Worm (Caenorhabditis elegans) whole organism, young adult: ENCODE results near the gene C15H9.4.

Source experiments
- B0035.1 ChIP-seq: sonication (generic microtip); optimal IDR thresholded peaks from 2 replicates; lab custom pipeline; 2016; ENCODE audit warnings: missing genetic modification characterization, mild to moderate bottlenecking, missing compliant biosample characterization, missing genotype, missing genetic modification reagents
- B0261.1 ChIP-seq: sonication (generic microtip); optimal IDR thresholded peaks from 2 replicates; lab custom pipeline; 2016; ENCODE audit warnings: mild to moderate bottlenecking, missing genetic modification characterization, moderate library complexity, missing compliant biosample characterization
- C17E4.6 ChIP-seq: fragments of 200-800 bp; sonication (Bioruptor generic); IDR thresholded peaks from 2 replicates; pipeline ENCODE4 v1.3.6; 2022; ENCODE audit warnings: missing genetic modification reagents, missing genetic modification characterization, missing compliant biosample characterization
- F22D6.2 ChIP-seq: sonication (generic microtip); optimal IDR thresholded peaks from 2 replicates; lab custom pipeline; 2016; ENCODE audit warnings: mild to moderate bottlenecking, missing genetic modification characterization, missing compliant biosample characterization
- F49E8.2 ChIP-seq: sonication (generic microtip); optimal IDR thresholded peaks from 3 replicates; lab custom pipeline; 2017; ENCODE audit warnings: missing genetic modification characterization, mild to moderate bottlenecking, missing compliant biosample characterization, antibody characterized with exemption, moderate library complexity; ENCODE audit not compliant: insufficient read depth
- K12H6.12 ChIP-seq: fragments of 200-800 bp; sonication (Bioruptor generic); optimal IDR thresholded peaks from 2 replicates; lab custom pipeline; 2018; ENCODE audit warnings: mild to moderate bottlenecking, missing genetic modification characterization, missing compliant biosample characterization
- Y53G8AR.9 ChIP-seq: fragments of 200-800 bp; sonication (Bioruptor generic); conservative IDR thresholded peaks from 2 replicates; pipeline ENCODE4 v1.3.6; 2022; ENCODE audit warnings: missing genetic modification reagents, missing genetic modification characterization, missing compliant biosample characterization
- Y56A3A.18 ChIP-seq: fragments of 200-800 bp; sonication (Bioruptor generic); IDR thresholded peaks from 2 replicates; pipeline ENCODE4 v1.3.6; 2022; ENCODE audit warnings: missing genetic modification reagents, missing genetic modification characterization, missing compliant biosample characterization
- Y67H2A.10 ChIP-seq: fragments of 200-800 bp; sonication (Bioruptor generic); conservative IDR thresholded peaks from 2 replicates; pipeline ENCODE4 v1.3.6; 2022; ENCODE audit warnings: missing genetic modification reagents, missing genetic modification characterization, missing compliant biosample characterization
- akir-1 ChIP-seq: fragments of 200-800 bp; sonication (Bioruptor generic); optimal IDR thresholded peaks from 2 replicates; lab custom pipeline; 2018; ENCODE audit warnings: mild to moderate bottlenecking, missing genetic modification characterization, moderate library complexity, missing compliant biosample characterization
- athp-1 ChIP-seq: sonication (generic microtip); optimal IDR thresholded peaks from 2 replicates; lab custom pipeline; 2017; ENCODE audit warnings: mild to moderate bottlenecking, missing genetic modification characterization, missing compliant biosample characterization
- attf-6 ChIP-seq: fragments of 200-800 bp; sonication (Bioruptor generic); IDR thresholded peaks from 2 replicates; pipeline ENCODE4 v1.3.6; 2022; ENCODE audit warnings: missing genetic modification reagents, missing genetic modification characterization, missing compliant biosample characterization
- bed-1 ChIP-seq: fragments of 200-800 bp; sonication (Bioruptor generic); IDR thresholded peaks from 2 replicates; pipeline ENCODE4 v1.3.6; 2022; ENCODE audit warnings: missing genetic modification reagents, missing genetic modification characterization, missing compliant biosample characterization
- ccch-3 ChIP-seq: fragments of 200-800 bp; sonication (Bioruptor generic); optimal IDR thresholded peaks from 2 replicates; lab custom pipeline; 2018; ENCODE audit warnings: mild to moderate bottlenecking, missing genetic modification characterization, missing compliant biosample characterization
- cebp-2 ChIP-seq: fragments of 200-800 bp; sonication (Bioruptor generic); IDR thresholded peaks from 2 replicates; pipeline ENCODE4 v1.3.6; 2022; ENCODE audit warnings: missing genetic modification characterization, missing compliant biosample characterization
- ceh-100 ChIP-seq: fragments of 200-800 bp; sonication (Bioruptor generic); IDR thresholded peaks from 2 replicates; pipeline ENCODE4 v1.3.6; 2022; ENCODE audit warnings: missing genetic modification reagents, missing genetic modification characterization, missing compliant biosample characterization
- ceh-40 ChIP-seq: fragments of 200-800 bp; sonication (Bioruptor generic); IDR thresholded peaks from 2 replicates; pipeline ENCODE4 v1.3.6; 2022; ENCODE audit warnings: missing genetic modification characterization, missing compliant biosample characterization
- ceh-79 ChIP-seq: sonication (generic microtip); optimal IDR thresholded peaks from 2 replicates; lab custom pipeline; 2017; ENCODE audit warnings: mild to moderate bottlenecking, missing genetic modification characterization, missing compliant biosample characterization
- dox-1 ChIP-seq: fragments of 200-800 bp; sonication (Bioruptor generic); IDR thresholded peaks from 2 replicates; pipeline ENCODE4 v1.3.6; 2022; ENCODE audit warnings: missing genetic modification reagents, missing genetic modification characterization, missing compliant biosample characterization
- dpff-1 ChIP-seq: sonication (generic microtip); optimal IDR thresholded peaks from 2 replicates; lab custom pipeline; 2017; ENCODE audit warnings: mild to moderate bottlenecking, missing genetic modification characterization, missing compliant biosample characterization
- efl-1 ChIP-seq: fragments of 150-350 bp; optimal IDR thresholded peaks from 2 replicates; lab custom pipeline; 2014; ENCODE audit warnings: missing biosample characterization, missing genetic modification reagents, missing genetic modification characterization
- egl-18 ChIP-seq: fragments of 200-800 bp; sonication (Bioruptor generic); IDR thresholded peaks from 2 replicates; pipeline ENCODE4 v1.3.6; 2022; ENCODE audit warnings: missing genetic modification reagents, missing genetic modification characterization, missing compliant biosample characterization
- egrh-3 ChIP-seq: fragments of 200-800 bp; sonication (Bioruptor generic); IDR thresholded peaks from 2 replicates; pipeline ENCODE4 v1.3.6; 2022; ENCODE audit warnings: missing genetic modification reagents, missing genetic modification characterization, missing compliant biosample characterization
- fkh-3 ChIP-seq: sonication (generic microtip); optimal IDR thresholded peaks from 2 replicates; lab custom pipeline; 2016; ENCODE audit warnings: mild to moderate bottlenecking, missing genetic modification characterization, missing compliant biosample characterization
- gei-17 ChIP-seq: fragments of 200-800 bp; sonication (Bioruptor generic); optimal IDR thresholded peaks from 2 replicates; lab custom pipeline; 2018; ENCODE audit warnings: mild to moderate bottlenecking, missing genetic modification characterization, missing compliant biosample characterization
- hlh-12 ChIP-seq: sonication (generic microtip); optimal IDR thresholded peaks from 2 replicates; lab custom pipeline; 2016; ENCODE audit warnings: missing genetic modification characterization, missing compliant biosample characterization
- hlh-26 ChIP-seq: fragments of 200-800 bp; sonication (Bioruptor generic); conservative IDR thresholded peaks from 2 replicates; pipeline ENCODE4 v1.3.6; 2022; ENCODE audit warnings: missing genetic modification reagents, missing genetic modification characterization, missing compliant biosample characterization
- hmg-1.2 ChIP-seq: fragments of 200-800 bp; sonication (Bioruptor generic); IDR thresholded peaks from 2 replicates; pipeline ENCODE4 v1.3.6; 2022; ENCODE audit warnings: missing genetic modification reagents, missing genetic modification characterization, missing compliant biosample characterization
- hmg-20 ChIP-seq: fragments of 200-800 bp; sonication (Bioruptor generic); IDR thresholded peaks from 2 replicates; pipeline ENCODE4 v1.3.6; 2022; ENCODE audit warnings: missing genetic modification reagents, missing genetic modification characterization, missing compliant biosample characterization
- hrde-1 ChIP-seq: sonication (generic microtip); optimal IDR thresholded peaks from 2 replicates; lab custom pipeline; 2016; ENCODE audit warnings: missing genetic modification characterization, mild to moderate bottlenecking, missing compliant biosample characterization, moderate library complexity, missing genotype, missing genetic modification reagents, borderline replicate concordance
- let-526 ChIP-seq: fragments of 200-800 bp; sonication (Bioruptor generic); IDR thresholded peaks from 2 replicates; pipeline ENCODE4 v1.3.6; 2022; ENCODE audit warnings: missing genetic modification reagents, missing genetic modification characterization, missing compliant biosample characterization
- lin-40 ChIP-seq: sonication (generic microtip); optimal IDR thresholded peaks from 2 replicates; lab custom pipeline; 2016; ENCODE audit warnings: missing genetic modification characterization, mild to moderate bottlenecking, missing compliant biosample characterization, missing genotype, missing genetic modification reagents
- lin-54 ChIP-seq: fragments of 200-800 bp; sonication (Bioruptor generic); optimal IDR thresholded peaks from 2 replicates; lab custom pipeline; 2018; ENCODE audit warnings: mild to moderate bottlenecking, missing genetic modification characterization, missing compliant biosample characterization
- lir-1 ChIP-seq: fragments of 200-800 bp; sonication (Bioruptor generic); conservative IDR thresholded peaks from 2 replicates; pipeline ENCODE4 v1.3.6; 2022; ENCODE audit warnings: missing genetic modification reagents, missing genetic modification characterization, missing compliant biosample characterization
- lsy-27 ChIP-seq: sonication (generic microtip); optimal IDR thresholded peaks from 2 replicates; lab custom pipeline; 2017; ENCODE audit warnings: missing genetic modification characterization, mild to moderate bottlenecking, missing compliant biosample characterization, antibody characterized with exemption, missing genotype, borderline replicate concordance; ENCODE audit not compliant: insufficient read depth
- madf-6 ChIP-seq: fragments of 200-800 bp; sonication (Bioruptor generic); IDR thresholded peaks from 2 replicates; pipeline ENCODE4 v1.3.6; 2022; ENCODE audit warnings: missing genetic modification reagents, missing genetic modification characterization, missing compliant biosample characterization
- nfya-1 ChIP-seq: sonication (generic microtip); optimal IDR thresholded peaks from 2 replicates; lab custom pipeline; 2017; ENCODE audit warnings: antibody characterized with exemption, missing compliant biosample characterization, missing genetic modification characterization, borderline replicate concordance; ENCODE audit not compliant: insufficient read depth
- nhr-27 ChIP-seq: fragments of 200-800 bp; sonication (Bioruptor generic); optimal IDR thresholded peaks from 2 replicates; lab custom pipeline; 2018; ENCODE audit warnings: mild to moderate bottlenecking, missing genetic modification characterization, moderate library complexity, missing compliant biosample characterization
- nhr-90 ChIP-seq: sonication (generic microtip); optimal IDR thresholded peaks from 2 replicates; lab custom pipeline; 2016; ENCODE audit warnings: missing genotype, mild to moderate bottlenecking, missing genetic modification characterization, missing compliant biosample characterization
- pha-4 ChIP-seq: fragments of 150-350 bp; sonication (generic microtip); optimal IDR thresholded peaks from 2 replicates; lab custom pipeline; 2014; ENCODE audit warnings: missing biosample characterization, missing genetic modification reagents, missing genetic modification characterization
- rec-8 ChIP-seq, 2 experiments: sonication (generic microtip); optimal IDR thresholded peaks; 2 replicates each; lab custom pipeline; 2016; ENCODE audit warnings: mild to moderate bottlenecking in 2 of 2, missing genetic modification characterization in 2 of 2, missing genetic modification reagents in 2 of 2, missing genotype in 2 of 2, missing biosample characterization in 1 of 2, missing compliant biosample characterization in 1 of 2, moderate library complexity in 1 of 2
- sptf-2 ChIP-seq: fragments of 200-800 bp; sonication (Bioruptor generic); optimal IDR thresholded peaks from 2 replicates; lab custom pipeline; 2018; ENCODE audit warnings: mild to moderate bottlenecking, missing genetic modification characterization, missing compliant biosample characterization
- tbp1 ChIP-seq: fragments of 200-800 bp; sonication (Bioruptor generic); optimal IDR thresholded peaks from 2 replicates; lab custom pipeline; 2018; ENCODE audit warnings: mild to moderate bottlenecking, missing genetic modification characterization, missing compliant biosample characterization
- zfh-2 ChIP-seq: fragments of 200-800 bp; sonication (Bioruptor generic); conservative IDR thresholded peaks from 2 replicates; pipeline ENCODE4 v1.3.6; 2022; ENCODE audit warnings: missing genetic modification reagents, missing genetic modification characterization, missing compliant biosample characterization
- ztf-26 ChIP-seq: sonication (generic microtip); optimal IDR thresholded peaks from 2 replicates; lab custom pipeline; 2017; ENCODE audit warnings: missing genetic modification characterization, missing compliant biosample characterization
- ztf-28 ChIP-seq: fragments of 200-800 bp; sonication (Bioruptor generic); IDR thresholded peaks from 2 replicates; pipeline ENCODE4 v1.3.6; 2022; ENCODE audit warnings: missing genetic modification reagents, missing genetic modification characterization, missing compliant biosample characterization
- ztf-3 ChIP-seq: fragments of 200-800 bp; sonication (Bioruptor generic); optimal IDR thresholded peaks from 2 replicates; lab custom pipeline; 2018; ENCODE audit warnings: mild to moderate bottlenecking, missing genetic modification characterization, missing compliant biosample characterization
- ztf-6 ChIP-seq: fragments of 200-800 bp; sonication (Bioruptor generic); IDR thresholded peaks from 2 replicates; pipeline ENCODE4 v1.3.6; 2022; ENCODE audit warnings: missing genetic modification reagents, missing genetic modification characterization, missing compliant biosample characterization

Gene C15H9.4

DNA sequence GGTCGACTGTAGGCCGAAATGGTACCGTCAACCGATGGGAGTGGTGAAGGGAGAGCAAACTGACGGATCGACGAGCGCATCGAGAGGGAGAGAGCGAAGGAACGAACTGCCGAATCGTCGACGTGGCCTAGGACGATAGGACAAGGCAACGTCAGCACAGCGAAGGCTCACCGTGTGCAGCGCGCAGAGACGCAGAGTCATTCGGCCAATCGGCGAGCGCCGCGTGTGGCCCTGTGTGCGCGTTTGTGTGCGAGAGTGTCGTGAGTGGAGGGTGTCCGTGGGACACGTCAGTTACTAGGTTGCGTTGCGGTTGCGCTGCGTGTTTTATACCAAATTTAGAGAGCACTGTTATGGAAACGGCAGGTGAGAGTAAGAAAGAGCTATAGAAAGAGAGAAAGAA is 5.5 kb upstream of the C15H9.4 start, which contains the start of gene hsp-3 (continued):
- TF ChIP-seq nfya-1 (tag; lab: Kevin White, UChicago) (no peak), ceh-79 (tag; lab: Kevin White, UChicago) (peak; percentile 5), hmg-20 (GFP tag; lab: Robert Waterston, UW) (no peak), lir-1 (GFP tag; lab: Robert Waterston, UW) (peak; percentile 95), let-526 (GFP tag; lab: Robert Waterston, UW) (peak; percentile 92), B0261.1 (tag; lab: Kevin White, UChicago) (peak; percentile 33), lsy-27 (no peak), hlh-26 (GFP tag; lab: Robert Waterston, UW) (no peak), hrde-1 (tag; lab: Kevin White, UChicago) (peak; percentile 1), lin-54 (GFP tag; lab: Kevin White, UChicago) (peak; percentile 83), Y67H2A.10 (GFP tag; lab: Robert Waterston, UW) (peak; percentile 94), ztf-6 (GFP tag; lab: Robert Waterston, UW) (peak; percentile 85), egrh-3 (GFP tag; lab: Robert Waterston, UW) (peak; percentile 94), bed-1 (no peak), madf-6 (GFP tag; lab: Robert Waterston, UW) (no peak), hmg-1.2 (GFP tag; lab: Robert Waterston, UW) (peak; percentile 95), ztf-3 (GFP tag; lab: Kevin White, UChicago) (peak; percentile 85), hlh-12 (tag; lab: Kevin White, UChicago) (no peak), nhr-90 (tag; lab: Kevin White, UChicago) (peak; percentile 97), cebp-2 (GFP tag; lab: Robert Waterston, UW) (no peak), F49E8.2 (tag; lab: Kevin White, UChicago) (no peak), C17E4.6 (GFP tag; lab: Robert Waterston, UW) (peak; percentile 70; the same call in 1 of the 2 replicates), lin-40 (tag; lab: Kevin White, UChicago) (peak; percentile 96), rec-8 (tag; optimal IDR thresholded peaks at IDR 0.05; lab: Kevin White, UChicago) (peak in 1 of 2 experiments; percentile 10), dpff-1 (no peak), nhr-27 (no peak), efl-1 (GFP tag; lab: Kevin White, UChicago) (no peak), egl-18 (GFP tag; lab: Robert Waterston, UW) (peak; percentile 82; the same call in 1 of the 2 replicates), akir-1 (GFP tag; lab: Kevin White, UChicago) (peak; percentile 73), ceh-100 (no peak), fkh-3 (tag; lab: Kevin White, UChicago) (peak; percentile 31), K12H6.12 (tag; lab: Kevin White, UChicago) (peak; percentile 98), dox-1 (GFP tag; lab: Robert Waterston, UW) (peak; percentile 98), F22D6.2 (tag; lab: Kevin White, UChicago) (peak; percentile 83), sptf-2 (GFP tag; lab: Kevin White, UChicago) (peak; percentile 51), tbp1 (GFP tag; lab: Kevin White, UChicago) (peak; percentile 73), zfh-2 (GFP tag; lab: Robert Waterston, UW) (peak; percentile 100), gei-17 (GFP tag; lab: Kevin White, UChicago) (peak; percentile 85), Y56A3A.18 (GFP tag; lab: Robert Waterston, UW) (peak; percentile 80), attf-6 (GFP tag; lab: Robert Waterston, UW) (no peak), B0035.1 (tag; lab: Kevin White, UChicago) (peak; percentile 78), ccch-3 (no peak), athp-1 (peak; percentile 76), Y53G8AR.9 (GFP tag; lab: Robert Waterston, UW) (peak; percentile 94), ztf-26 (tag; lab: Kevin White, UChicago) (peak; percentile 95), pha-4 (tag; lab: Kevin White, UChicago) (peak; percentile 78), ceh-40 (GFP tag; lab: Robert Waterston, UW) (0 out of 2 replicates have a peak, but pooled peaks have one; percentile 50), ztf-28 (GFP tag; lab: Robert Waterston, UW) (0 out of 2 replicates have a peak, but pooled peaks have one; percentile 62)
